Worm (Caenorhabditis elegans): ENCODE results near the gene par-1.

- TF ChIP-seq ahr-1 (tag; optimal IDR thresholded peaks at IDR 0.05) (no peak), unc-3 (GFP tag; conservative IDR thresholded peaks at IDR 0.05) (no peak), unc-3 (tag; optimal IDR thresholded peaks at IDR 0.05) (no peak), pqm-1 (tag; optimal IDR thresholded peaks at IDR 0.05) (no peak), ttx-3 (tag; optimal IDR thresholded peaks at IDR 0.05) (no peak), unc-86 (tag; optimal IDR thresholded peaks at IDR 0.05) (peak; percentile 13), dve-1 (tag; optimal IDR thresholded peaks at IDR 0.05) (peak; percentile 49), ceh-34 (tag; optimal IDR thresholded peaks at IDR 0.05) (peak; percentile 38), ets-4 (tag; optimal IDR thresholded peaks at IDR 0.05) (peak; percentile 39), ceh-30 (tag; optimal IDR thresholded peaks at IDR 0.05) (peak; percentile 0)
Observed at ce11 chrV:14136152-14136551, 9.0 kb downstream of the par-1 start.
